Worm (Caenorhabditis elegans): Measurements from ENCODE around the gene T25D1.3.

The T25D1.3 gene

DNA sequence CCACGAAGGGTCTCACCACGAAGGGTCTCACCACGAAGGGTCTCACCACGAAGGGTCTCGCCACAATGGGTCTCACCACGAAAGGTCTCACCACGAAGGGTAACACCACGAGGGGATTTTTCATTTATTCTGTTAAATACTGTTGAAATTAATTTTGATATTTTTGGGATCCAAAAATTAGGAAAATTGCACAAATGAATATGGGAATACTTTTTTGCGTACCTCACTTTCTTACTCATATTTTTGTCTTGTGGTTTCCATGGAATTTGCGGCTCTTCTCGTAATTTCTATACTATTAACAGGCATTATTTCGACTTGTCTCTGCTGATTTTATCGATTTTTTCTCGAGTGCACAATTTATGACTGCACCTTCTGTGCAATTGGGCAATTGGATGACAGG lies at the start of gene T25D1.3:
T25D1.3 (plus strand) TSS at position 301 of the 400 bp plus-strand sequence.
- TF ChIP-seq nhr-12 (tag; optimal IDR thresholded peaks at IDR 0.05) (no peak), nhr-28 (tag; optimal IDR thresholded peaks at IDR 0.05) (no peak), ztf-11 (tag; optimal IDR thresholded peaks at IDR 0.05) (no peak), aly-2 (tag; optimal IDR thresholded peaks at IDR 0.05) (no peak), snpc-4 (tag; optimal IDR thresholded peaks at IDR 0.05) (no peak), nhr-237 (tag; optimal IDR thresholded peaks at IDR 0.05) (no peak), elt-3 (tag; optimal IDR thresholded peaks at IDR 0.05) (no peak), nhr-43 (tag; optimal IDR thresholded peaks at IDR 0.05; ENCODE audit: poor library complexity, severe bottlenecking) (no peak), unc-39 (tag; optimal IDR thresholded peaks at IDR 0.05) (no peak), ama-1 (optimal IDR thresholded peaks at IDR 0.05) (no peak), elt-1 (tag; optimal IDR thresholded peaks at IDR 0.05) (no peak), pqm-1 (tag; optimal IDR thresholded peaks at IDR 0.05) (no peak), fkh-10 (GFP tag; optimal IDR thresholded peaks at IDR 0.05) (no peak), ceh-82 (tag; optimal IDR thresholded peaks at IDR 0.05) (no peak), eor-1 (tag; optimal IDR thresholded peaks at IDR 0.05) (no peak), zag-1 (tag; optimal IDR thresholded peaks at IDR 0.05) (no peak), daf-12 (tag; optimal IDR thresholded peaks at IDR 0.05) (no peak)

DNA sequence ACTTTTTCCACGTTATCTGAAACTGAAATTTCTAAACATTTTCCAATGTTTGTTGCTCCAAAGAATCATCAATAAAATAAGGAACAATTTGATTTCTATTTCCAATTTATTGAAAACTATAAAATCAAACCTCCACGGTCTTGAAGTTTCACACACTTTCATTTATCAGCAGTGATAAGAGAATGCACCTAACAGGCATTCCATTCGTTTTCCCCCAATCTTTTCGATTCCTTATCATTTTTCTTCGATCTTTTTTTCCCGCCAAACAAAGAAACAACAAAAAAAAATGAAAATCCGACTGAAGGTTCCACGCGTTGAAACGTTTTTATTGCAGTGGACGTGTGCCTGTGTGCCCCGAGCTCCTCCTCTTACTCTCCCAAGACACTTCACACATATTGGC lies 48.8 kb upstream of the T25D1.3 start, which contains the start of gene nas-39:
nas-39 (plus strand) TSS at position 269 of the 400 bp plus-strand sequence.
- TF ChIP-seq elt-2 (tag; optimal IDR thresholded peaks at IDR 0.05): peak; percentile 88
- TF ChIP-seq pha-4 (tag; optimal IDR thresholded peaks at IDR 0.05): peak; percentile 12
- no peak for TF ChIP-seq nhr-237 (tag; optimal IDR thresholded peaks at IDR 0.05)
- no peak for TF ChIP-seq ama-1 (optimal IDR thresholded peaks at IDR 0.05)
- no peak for TF ChIP-seq fos-1 (tag; optimal IDR thresholded peaks at IDR 0.05)
- TF ChIP-seq pqm-1 (tag; optimal IDR thresholded peaks at IDR 0.05): peak; percentile 56
- no peak for TF ChIP-seq elt-3 (tag; optimal IDR thresholded peaks at IDR 0.05)

DNA sequence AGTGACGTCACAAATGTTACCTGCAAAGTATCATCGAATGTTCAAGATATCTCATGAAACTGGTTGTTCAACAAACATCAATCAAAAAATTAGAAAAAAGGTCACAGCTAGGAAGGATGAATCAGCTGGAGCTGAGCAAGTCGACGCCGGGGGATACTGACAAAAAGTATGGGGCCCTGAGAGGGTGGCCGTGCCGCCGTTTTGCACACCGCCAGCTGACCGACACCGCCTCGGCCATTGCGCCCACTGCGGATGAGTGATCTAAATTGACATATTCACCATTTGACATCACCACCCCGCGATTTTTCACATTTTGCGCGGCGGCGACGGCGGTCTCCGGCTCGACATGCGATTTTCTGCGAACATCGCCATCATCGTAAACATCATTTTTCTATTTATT lies 48.3 kb upstream of the T25D1.3 start:
- TF ChIP-seq lsy-12 (tag; optimal IDR thresholded peaks at IDR 0.05) (no peak), unc-62 (GFP tag; optimal IDR thresholded peaks at IDR 0.05) (no peak), fkh-10 (GFP tag; optimal IDR thresholded peaks at IDR 0.05) (no peak), zag-1 (tag; optimal IDR thresholded peaks at IDR 0.05) (no peak), jun-1 (tag; optimal IDR thresholded peaks at IDR 0.05) (no peak), mdl-1 (tag; optimal IDR thresholded peaks at IDR 0.05) (no peak), tbx-2 (tag; optimal IDR thresholded peaks at IDR 0.05) (no peak), snpc-4 (tag; optimal IDR thresholded peaks at IDR 0.05) (no peak), nhr-25 (tag; optimal IDR thresholded peaks at IDR 0.05) (no peak), egl-5 (tag; optimal IDR thresholded peaks at IDR 0.05) (no peak), daf-12 (tag; optimal IDR thresholded peaks at IDR 0.05) (no peak), ceh-16 (tag; optimal IDR thresholded peaks at IDR 0.05) (no peak), ztf-11 (tag; optimal IDR thresholded peaks at IDR 0.05) (no peak), ZK546.5 (tag; optimal IDR thresholded peaks at IDR 0.05) (no peak), nhr-76 (tag; optimal IDR thresholded peaks at IDR 0.05) (no peak), nhr-28 (tag; optimal IDR thresholded peaks at IDR 0.05) (no peak), unc-39 (tag; optimal IDR thresholded peaks at IDR 0.05) (no peak)

DNA sequence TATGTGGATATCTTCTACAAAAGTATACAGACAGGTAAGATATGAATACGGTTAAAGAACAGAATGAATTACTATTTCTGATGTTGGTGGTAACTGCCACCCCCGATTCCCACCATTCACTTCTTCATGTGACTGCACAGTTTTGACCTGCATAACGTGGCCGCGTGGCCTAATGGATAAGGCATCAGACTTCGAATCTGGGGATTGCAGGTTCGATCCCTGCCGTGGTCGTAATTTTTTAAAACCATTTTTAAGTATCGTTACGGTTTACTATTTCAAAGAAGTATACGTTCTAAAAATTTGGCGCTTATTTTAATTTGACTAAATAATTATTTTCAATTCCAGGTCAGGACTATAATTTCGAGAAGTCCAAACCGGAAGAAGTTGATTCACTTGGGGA lies 44.1 kb upstream of the T25D1.3 start:
- no peak for TF ChIP-seq unc-39 (tag; optimal IDR thresholded peaks at IDR 0.05)
- no peak for TF ChIP-seq lin-15B (tag; optimal IDR thresholded peaks at IDR 0.05)
- no peak for TF ChIP-seq egl-27 (tag; optimal IDR thresholded peaks at IDR 0.05)
- TF ChIP-seq nhr-12 (tag; optimal IDR thresholded peaks at IDR 0.05): no peak
- TF ChIP-seq ceh-28 (tag; optimal IDR thresholded peaks at IDR 0.05): no peak
- TF ChIP-seq elt-1 (tag; optimal IDR thresholded peaks at IDR 0.05): no peak
- no peak for TF ChIP-seq sea-2 (GFP tag; optimal IDR thresholded peaks at IDR 0.05)
- no peak for TF ChIP-seq mml-1 (tag; optimal IDR thresholded peaks at IDR 0.05)
- TF ChIP-seq egl-5 (tag; optimal IDR thresholded peaks at IDR 0.05): no peak
- no peak for TF ChIP-seq ceh-16 (tag; optimal IDR thresholded peaks at IDR 0.05)
- TF ChIP-seq unc-62 (GFP tag; optimal IDR thresholded peaks at IDR 0.05): no peak
- TF ChIP-seq ama-1 (optimal IDR thresholded peaks at IDR 0.05): no peak
- no peak for TF ChIP-seq ceh-82 (tag; optimal IDR thresholded peaks at IDR 0.05)
- no peak for TF ChIP-seq aly-2 (tag; optimal IDR thresholded peaks at IDR 0.05)
- TF ChIP-seq ceh-9 (tag; optimal IDR thresholded peaks at IDR 0.05): no peak
- TF ChIP-seq jun-1 (tag; optimal IDR thresholded peaks at IDR 0.05): no peak
- no peak for TF ChIP-seq nhr-77 (tag; optimal IDR thresholded peaks at IDR 0.05)
- TF ChIP-seq nhr-43 (tag; optimal IDR thresholded peaks at IDR 0.05; ENCODE audit: poor library complexity, severe bottlenecking): no peak
- TF ChIP-seq nfya-1 (tag; optimal IDR thresholded peaks at IDR 0.05; ENCODE audit: insufficient read depth): no peak
- TF ChIP-seq zag-1 (tag; optimal IDR thresholded peaks at IDR 0.05): no peak
